Fruit fly (Drosophila melanogaster) whole organism, embryonic: ENCODE data around the gene VhaM9.7-d.

Experiments used
- CG2678 ChIP-seq: fragments of 200-800 bp; sonication (Bioruptor generic); optimal IDR thresholded peaks from 3 replicates; lab custom pipeline; 2019; ENCODE audit warnings: missing biosample characterization, mild to moderate bottlenecking, missing genetic modification characterization, moderate library complexity
- fd3F ChIP-seq: fragments of 200-800 bp; sonication (Bioruptor generic); optimal IDR thresholded peaks from 2 replicates; lab custom pipeline; 2018; ENCODE audit warnings: missing biosample characterization, mild to moderate bottlenecking, missing genetic modification characterization, moderate library complexity
- grn ChIP-seq: fragments of 200-800 bp; sonication (Bioruptor generic); optimal IDR thresholded peaks from 3 replicates; lab custom pipeline; 2017; ENCODE audit warnings: missing biosample characterization, missing genetic modification characterization
- lov ChIP-seq, 2 experiments: fragments of 200-800 bp in 1 of 2; fragments of >200 bp in 1 of 2; sonication (Bioruptor generic) in 1 of 2; IDR thresholded peaks in 1 of 2; optimal IDR thresholded peaks in 1 of 2; 2 replicates in 1 of 2; 3 replicates in 1 of 2; pipeline versions ENCODE4 v1.3.6 to Lab custom; 2017 to 2022; ENCODE audit warnings: missing biosample characterization in 1 of 2, missing genetic modification characterization in 1 of 2
- sna ChIP-seq: fragments of 200-800 bp; sonication (Bioruptor generic); IDR thresholded peaks from 2 replicates; pipeline ENCODE4 v1.3.6; 2022; ENCODE audit warnings: missing biosample characterization, missing genetic modification characterization; ENCODE audit not compliant: partially characterized antibody
- usp ChIP-seq: fragments of >200 bp; optimal IDR thresholded peaks from 2 replicates; lab custom pipeline; 2017; ENCODE audit warnings: missing biosample characterization, missing genetic modification characterization

dm6 chr3R:16987220-16987923 is 12.4 kb downstream of the VhaM9.7-d start, which contains the start of gene CG18622:
- no peak for TF ChIP-seq fd3F (GFP tag; lab: Kevin White, UChicago)
- no peak; the same call in 1 of the 2 replicates for TF ChIP-seq sna (GFP tag; lab: Robert Waterston, UW)
- no peak for TF ChIP-seq CG2678 (tag; lab: Kevin White, UChicago)
- TF ChIP-seq grn (GFP tag; lab: Kevin White, UChicago), result peak; percentile 2
- TF ChIP-seq usp (GFP tag; lab: Kevin White, UChicago), result no peak
- TF ChIP-seq lov (optimal IDR thresholded peaks at IDR 0.05; lab: Kevin White, UChicago), result no peak
- TF ChIP-seq lov (GFP tag; IDR thresholded peaks at IDR 0.05; lab: Robert Waterston, UW), result no peak
